Worm (Caenorhabditis elegans) whole organism, L4 larva: Measurements from ENCODE around the gene mbf-1.
A peak's percentile ranks its signal among the peaks of the same experiment; 100 is the strongest.

Experiments used
- F26F4.8 ChIP-seq: fragments of 200-800 bp; sonication (Bioruptor generic); conservative IDR thresholded peaks from 2 replicates; pipeline ENCODE4 v1.3.6; 2022; ENCODE audit warnings: missing genetic modification characterization, missing compliant biosample characterization
- F49E8.2 ChIP-seq: sonication (generic microtip); optimal IDR thresholded peaks from 2 replicates; lab custom pipeline; 2016; ENCODE audit warnings: missing compliant biosample characterization, mild to moderate bottlenecking, missing genetic modification characterization, borderline replicate concordance
- aly-2 ChIP-seq: sonication (generic microtip); optimal IDR thresholded peaks from 2 replicates; lab custom pipeline; 2018; ENCODE audit warnings: missing biosample characterization, missing genetic modification characterization
- ama-1 ChIP-seq: fragments of 150-350 bp; optimal IDR thresholded peaks from 2 replicates; lab custom pipeline; 2014; ENCODE audit warnings: inconsistent platforms, mixed read lengths
- ceh-82 ChIP-seq: sonication (generic microtip); optimal IDR thresholded peaks from 2 replicates; lab custom pipeline; 2017; ENCODE audit warnings: missing biosample characterization, missing genetic modification characterization
- daf-12 ChIP-seq: fragments of 150-350 bp; optimal IDR thresholded peaks from 2 replicates; lab custom pipeline; 2014; ENCODE audit warnings: missing biosample characterization, missing genetic modification reagents, missing genetic modification characterization
- daf-8 ChIP-seq: fragments of 200-800 bp; sonication (Bioruptor generic); IDR thresholded peaks from 2 replicates; pipeline ENCODE4 v1.3.6; 2022; ENCODE audit warnings: missing genetic modification characterization, missing compliant biosample characterization
- lin-13 ChIP-seq: fragments of 150-350 bp; optimal IDR thresholded peaks from 2 replicates; lab custom pipeline; 2014; ENCODE audit warnings: missing biosample characterization, missing genetic modification reagents, missing genetic modification characterization
- lir-3 ChIP-seq: sonication (generic microtip); optimal IDR thresholded peaks from 2 replicates; lab custom pipeline; 2016; ENCODE audit warnings: mild to moderate bottlenecking, missing genetic modification characterization, missing compliant biosample characterization
- lsy-2 ChIP-seq, 2 experiments: fragments of 150-350 bp in 1 of 2; sonication (generic microtip) in 1 of 2; optimal IDR thresholded peaks; 2 replicates each; lab custom pipeline; 2014 to 2017; ENCODE audit warnings: missing biosample characterization in 2 of 2, missing genetic modification characterization in 2 of 2
- nhr-11 ChIP-seq: fragments of 150-350 bp; optimal IDR thresholded peaks from 2 replicates; lab custom pipeline; 2014; ENCODE audit warnings: missing biosample characterization, missing genetic modification characterization
- pha-4 ChIP-seq, 2 experiments: fragments of 150-350 bp in 1 of 2; fragments of 200-800 bp in 1 of 2; sonication (Bioruptor generic) in 1 of 2; IDR thresholded peaks in 1 of 2; optimal IDR thresholded peaks in 1 of 2; 2 replicates each; pipeline versions ENCODE4 v1.3.6 to Lab custom; 2014 to 2022; ENCODE audit warnings: missing genetic modification characterization in 2 of 2, missing genetic modification reagents in 2 of 2, missing biosample characterization in 1 of 2, missing compliant biosample characterization in 1 of 2
- unc-62 ChIP-seq, 3 experiments: fragments of 150-350 bp in 1 of 3; sonication (generic microtip); optimal IDR thresholded peaks in 2 of 3; peaks in 1 of 3; 1 replicate in 1 of 3; 2 replicates in 2 of 3; lab custom pipeline; 2014 to 2017; ENCODE audit warnings: missing biosample characterization in 3 of 3, missing genetic modification characterization in 3 of 3, missing genetic modification reagents in 3 of 3, missing genotype in 1 of 3

- TF ChIP-seq lin-13 (GFP tag; lab: Kevin White, UChicago): peak; percentile 85
- TF ChIP-seq daf-8: 0 out of 2 replicates have a peak, but pooled peaks have one; percentile 87
- TF ChIP-seq ceh-82: no peak
- TF ChIP-seq unc-62 (GFP tag; optimal IDR thresholded peaks at IDR 0.05 in 1 of 2; lab: Kevin White, UChicago): no peak
- no peak for TF ChIP-seq unc-62 (tag; optimal IDR thresholded peaks at IDR 0.05; lab: Kevin White, UChicago)
- TF ChIP-seq lsy-2 (tag; optimal IDR thresholded peaks at IDR 0.05; lab: Kevin White, UChicago): peak in 1 of 2 experiments; percentile 64
- TF ChIP-seq aly-2 (tag; lab: Kevin White, UChicago): peak; percentile 81
- peak; percentile 91 for TF ChIP-seq lir-3
- TF ChIP-seq nhr-11 (tag; lab: Kevin White, UChicago): peak; percentile 34
- TF ChIP-seq daf-12: no peak
- TF ChIP-seq ama-1: no peak
- TF ChIP-seq F49E8.2 (tag; lab: Kevin White, UChicago): peak; percentile 76
- peak; percentile 95; the same call in 1 of the 2 replicates for TF ChIP-seq pha-4 (GFP tag; IDR thresholded peaks at IDR 0.05; lab: Robert Waterston, UW)
- no peak for TF ChIP-seq pha-4 (tag; optimal IDR thresholded peaks at IDR 0.05; lab: Kevin White, UChicago)
- peak; percentile 98 for TF ChIP-seq F26F4.8
Observed at ce11 chrIV:11474067-11474466, 6.1 kb downstream of the mbf-1 start.
